Fruit fly (Drosophila melanogaster) whole organism, embryonic: ENCODE results near the gene CG4267.

Experiments
- Atf-2 ChIP-seq: fragments of 200-800 bp; sonication (Bioruptor generic); optimal IDR thresholded peaks from 2 replicates; lab custom pipeline; 2016; ENCODE audit warnings: missing biosample characterization, missing genetic modification characterization
- Atf6 ChIP-seq: fragments of 200-800 bp; sonication (Bioruptor generic); IDR thresholded peaks from 2 replicates; pipeline ENCODE4 v1.3.6; 2022; ENCODE audit warnings: missing biosample characterization, missing genetic modification characterization
- Bdp1 ChIP-seq: fragments of 200-800 bp; sonication (Bioruptor generic); optimal IDR thresholded peaks from 3 replicates; lab custom pipeline; 2016; ENCODE audit warnings: missing biosample characterization, missing genetic modification characterization
- CG1024 ChIP-seq: fragments of 200-800 bp; sonication (Bioruptor generic); IDR thresholded peaks from 2 replicates; pipeline ENCODE4 v1.3.6; 2022; ENCODE audit warnings: missing biosample characterization, missing genetic modification characterization
- CG10462 ChIP-seq: fragments of 200-800 bp; sonication (Bioruptor generic); optimal IDR thresholded peaks from 2 replicates; lab custom pipeline; 2016; ENCODE audit warnings: missing biosample characterization, missing genetic modification characterization
- CG10543 ChIP-seq: fragments of 200-800 bp; sonication (Bioruptor generic); optimal IDR thresholded peaks from 3 replicates; lab custom pipeline; 2017; ENCODE audit warnings: missing biosample characterization, mild to moderate bottlenecking, missing genetic modification characterization, moderate library complexity
- CG10565 ChIP-seq: fragments of 200-800 bp; sonication (Bioruptor generic); optimal IDR thresholded peaks from 3 replicates; lab custom pipeline; 2016; ENCODE audit warnings: missing biosample characterization, mild to moderate bottlenecking, missing genetic modification characterization
- CG12942 ChIP-seq: fragments of 200-800 bp; sonication (Bioruptor generic); optimal IDR thresholded peaks from 3 replicates; lab custom pipeline; 2016; ENCODE audit warnings: missing biosample characterization, missing genetic modification characterization
- CG13123 ChIP-seq: fragments of 200-800 bp; sonication (Bioruptor generic); optimal IDR thresholded peaks from 2 replicates; lab custom pipeline; 2016; ENCODE audit warnings: missing biosample characterization, missing genetic modification characterization
- CG14710 ChIP-seq: fragments of 200-800 bp; sonication (Bioruptor generic); optimal IDR thresholded peaks from 3 replicates; lab custom pipeline; 2019; ENCODE audit warnings: missing biosample characterization, mild to moderate bottlenecking, missing genetic modification characterization, moderate library complexity
- CG15269 ChIP-seq: fragments of 200-800 bp; sonication (Bioruptor generic); optimal IDR thresholded peaks from 2 replicates; lab custom pipeline; 2018; ENCODE audit warnings: missing biosample characterization, mild to moderate bottlenecking, missing genetic modification characterization, moderate library complexity
- CG15479 ChIP-seq: fragments of 200-800 bp; sonication (Bioruptor generic); optimal IDR thresholded peaks from 3 replicates; lab custom pipeline; 2019; ENCODE audit warnings: missing biosample characterization, mild to moderate bottlenecking, missing genetic modification characterization, moderate library complexity
- CG15514 ChIP-seq: fragments of 200-800 bp; sonication (Bioruptor generic); optimal IDR thresholded peaks from 3 replicates; lab custom pipeline; 2017; ENCODE audit warnings: missing biosample characterization, missing genetic modification characterization, mild to moderate bottlenecking, moderate library complexity, missing genetic modification reagents
- CG2120 ChIP-seq: fragments of 200-800 bp; sonication (Bioruptor generic); optimal IDR thresholded peaks from 3 replicates; lab custom pipeline; 2016; ENCODE audit warnings: missing biosample characterization, missing genetic modification characterization
- CG2678 ChIP-seq: fragments of 200-800 bp; sonication (Bioruptor generic); optimal IDR thresholded peaks from 3 replicates; lab custom pipeline; 2019; ENCODE audit warnings: missing biosample characterization, mild to moderate bottlenecking, missing genetic modification characterization, moderate library complexity
- CG31388 ChIP-seq: fragments of 200-800 bp; sonication (Bioruptor generic); optimal IDR thresholded peaks from 2 replicates; lab custom pipeline; 2016; ENCODE audit warnings: missing biosample characterization, missing genetic modification characterization
- CG34376 ChIP-seq: fragments of 200-800 bp; sonication (Bioruptor generic); optimal IDR thresholded peaks from 2 replicates; lab custom pipeline; 2018; ENCODE audit warnings: missing biosample characterization, mild to moderate bottlenecking, missing genetic modification characterization
- CG42726 ChIP-seq: fragments of 200-800 bp; sonication (Bioruptor generic); IDR thresholded peaks from 2 replicates; pipeline ENCODE4 v1.3.6; 2022; ENCODE audit warnings: missing biosample characterization, missing genetic modification characterization; ENCODE audit not compliant: partially characterized antibody
- CHES-1-like ChIP-seq: fragments of 200-800 bp; sonication (Bioruptor generic); optimal IDR thresholded peaks from 2 replicates; lab custom pipeline; 2016; ENCODE audit warnings: missing biosample characterization, missing genetic modification characterization
- Camta ChIP-seq: fragments of 200-800 bp; sonication (Bioruptor generic); optimal IDR thresholded peaks from 2 replicates; lab custom pipeline; 2016; ENCODE audit warnings: missing biosample characterization, missing genetic modification characterization
- Dll ChIP-seq: fragments of 200-800 bp; sonication (Bioruptor generic); IDR thresholded peaks from 4 replicates; pipeline ENCODE4 v1.3.6; 2022; ENCODE audit warnings: missing biosample characterization, missing genetic modification characterization; ENCODE audit not compliant: partially characterized antibody
- Doc2 ChIP-seq: fragments of 200-800 bp; sonication (Bioruptor generic); IDR thresholded peaks from 2 replicates; pipeline ENCODE4 v1.3.6; 2022; ENCODE audit warnings: missing biosample characterization, missing genetic modification characterization
- Doc3 ChIP-seq: fragments of 200-800 bp; sonication (Bioruptor generic); IDR thresholded peaks from 3 replicates; pipeline ENCODE4 v1.3.6; 2022; ENCODE audit warnings: missing biosample characterization, missing genetic modification characterization; ENCODE audit not compliant: partially characterized antibody
- Fer1 ChIP-seq: fragments of 200-800 bp; sonication (Bioruptor generic); optimal IDR thresholded peaks from 2 replicates; lab custom pipeline; 2017; ENCODE audit warnings: missing biosample characterization, mild to moderate bottlenecking, missing genetic modification characterization
- Mad ChIP-seq: fragments of 200-800 bp; sonication (Bioruptor generic); optimal IDR thresholded peaks from 2 replicates; lab custom pipeline; 2016; ENCODE audit warnings: missing biosample characterization, missing genetic modification characterization
- Mrtf ChIP-seq: fragments of 200-800 bp; sonication (Bioruptor generic); IDR thresholded peaks from 3 replicates; pipeline ENCODE4 v1.3.6; 2022; ENCODE audit warnings: missing biosample characterization, missing genetic modification characterization
- Oaz ChIP-seq: fragments of 200-800 bp; sonication (Bioruptor generic); IDR thresholded peaks from 2 replicates; pipeline ENCODE4 v1.3.6; 2022; ENCODE audit warnings: missing biosample characterization, missing genetic modification characterization
- Rx ChIP-seq: fragments of 200-800 bp; sonication (Bioruptor generic); IDR thresholded peaks from 2 replicates; pipeline ENCODE4 v1.3.6; 2022; ENCODE audit warnings: missing biosample characterization, missing genetic modification characterization
- Sry-β ChIP-seq: fragments of 200-800 bp; sonication (Bioruptor generic); optimal IDR thresholded peaks from 2 replicates; lab custom pipeline; 2018; ENCODE audit warnings: missing biosample characterization, mild to moderate bottlenecking, missing genetic modification characterization, moderate library complexity
- TFAM ChIP-seq: fragments of 200-800 bp; sonication (Bioruptor generic); optimal IDR thresholded peaks from 2 replicates; lab custom pipeline; 2017; ENCODE audit warnings: missing biosample characterization, missing genetic modification characterization, inconsistent platforms
- abd-A ChIP-seq: fragments of 200-800 bp; sonication (Bioruptor generic); optimal IDR thresholded peaks from 3 replicates; lab custom pipeline; 2019; ENCODE audit warnings: missing biosample characterization, mild to moderate bottlenecking, missing genetic modification characterization, moderate library complexity
- ap ChIP-seq: fragments of 200-800 bp; sonication (Bioruptor generic); IDR thresholded peaks from 2 replicates; pipeline ENCODE4 v1.3.6; 2022; ENCODE audit warnings: missing biosample characterization, missing genetic modification characterization
- ase ChIP-seq: fragments of 200-800 bp; sonication (Bioruptor generic); IDR thresholded peaks from 3 replicates; pipeline ENCODE4 v1.3.6; 2022; ENCODE audit warnings: missing biosample characterization, missing genetic modification characterization
- da ChIP-seq: fragments of 200-800 bp; sonication (Bioruptor generic); optimal IDR thresholded peaks from 2 replicates; lab custom pipeline; 2016; ENCODE audit warnings: missing biosample characterization, missing genetic modification characterization
- emc ChIP-seq: fragments of 200-800 bp; sonication (Bioruptor generic); optimal IDR thresholded peaks from 2 replicates; lab custom pipeline; 2016; ENCODE audit warnings: missing biosample characterization, missing genetic modification characterization
- eve ChIP-seq, 2 experiments: fragments of >200 bp; optimal IDR thresholded peaks; 2 replicates each; lab custom pipeline; 2017; ENCODE audit warnings: missing biosample characterization in 2 of 2, missing genetic modification characterization in 2 of 2
- fd3F ChIP-seq: fragments of 200-800 bp; sonication (Bioruptor generic); optimal IDR thresholded peaks from 2 replicates; lab custom pipeline; 2018; ENCODE audit warnings: missing biosample characterization, mild to moderate bottlenecking, missing genetic modification characterization, moderate library complexity
- gcm ChIP-seq: fragments of 200-800 bp; sonication (Bioruptor generic); optimal IDR thresholded peaks from 2 replicates; lab custom pipeline; 2019; ENCODE audit warnings: missing biosample characterization, mild to moderate bottlenecking, missing genetic modification characterization, moderate library complexity
- gfzf ChIP-seq: fragments of 200-800 bp; sonication (Bioruptor generic); optimal IDR thresholded peaks from 2 replicates; lab custom pipeline; 2016; ENCODE audit warnings: missing biosample characterization, mild to moderate bottlenecking, missing genetic modification characterization, moderate library complexity
- ind ChIP-seq: fragments of 200-800 bp; sonication (Bioruptor generic); optimal IDR thresholded peaks from 3 replicates; lab custom pipeline; 2016; ENCODE audit warnings: missing biosample characterization, missing genetic modification characterization
- lola ChIP-seq, 3 experiments: fragments of >200 bp in 2 of 3; fragments of 200-800 bp in 1 of 3; sonication (Bioruptor generic) in 1 of 3; optimal IDR thresholded peaks; 2 replicates each; lab custom pipeline; 2017 to 2019; ENCODE audit warnings: missing biosample characterization in 3 of 3, missing genetic modification characterization in 3 of 3, mild to moderate bottlenecking in 1 of 3, moderate library complexity in 1 of 3
- pita ChIP-seq: fragments of 200-800 bp; sonication (Bioruptor generic); optimal IDR thresholded peaks from 2 replicates; lab custom pipeline; 2017; ENCODE audit warnings: missing biosample characterization, mild to moderate bottlenecking, missing genetic modification characterization
- slou ChIP-seq: fragments of 200-800 bp; sonication (Bioruptor generic); optimal IDR thresholded peaks from 3 replicates; lab custom pipeline; 2016; ENCODE audit warnings: missing biosample characterization, missing genetic modification characterization
- sob ChIP-seq: fragments of 200-800 bp; sonication (Bioruptor generic); IDR thresholded peaks from 2 replicates; pipeline ENCODE4 v1.3.6; 2022; ENCODE audit warnings: missing biosample characterization, missing genetic modification characterization
- stc ChIP-seq: fragments of 200-800 bp; sonication (Bioruptor generic); IDR thresholded peaks from 2 replicates; pipeline ENCODE4 v1.3.6; 2022; ENCODE audit warnings: missing biosample characterization, missing genetic modification characterization
- twi ChIP-seq: fragments of 200-800 bp; optimal IDR thresholded peaks from 2 replicates; lab custom pipeline; 2019; ENCODE audit warnings: missing biosample characterization, mild to moderate bottlenecking, missing genetic modification characterization, moderate library complexity
- unpg ChIP-seq: fragments of 200-800 bp; sonication (Bioruptor generic); optimal IDR thresholded peaks from 3 replicates; lab custom pipeline; 2018; ENCODE audit warnings: missing biosample characterization, mild to moderate bottlenecking, missing genetic modification characterization, moderate library complexity
- wek ChIP-seq: fragments of 200-800 bp; sonication (Bioruptor generic); optimal IDR thresholded peaks from 3 replicates; lab custom pipeline; 2018; ENCODE audit warnings: missing biosample characterization, mild to moderate bottlenecking, missing genetic modification characterization, moderate library complexity

CG4267 gene

DNA sequence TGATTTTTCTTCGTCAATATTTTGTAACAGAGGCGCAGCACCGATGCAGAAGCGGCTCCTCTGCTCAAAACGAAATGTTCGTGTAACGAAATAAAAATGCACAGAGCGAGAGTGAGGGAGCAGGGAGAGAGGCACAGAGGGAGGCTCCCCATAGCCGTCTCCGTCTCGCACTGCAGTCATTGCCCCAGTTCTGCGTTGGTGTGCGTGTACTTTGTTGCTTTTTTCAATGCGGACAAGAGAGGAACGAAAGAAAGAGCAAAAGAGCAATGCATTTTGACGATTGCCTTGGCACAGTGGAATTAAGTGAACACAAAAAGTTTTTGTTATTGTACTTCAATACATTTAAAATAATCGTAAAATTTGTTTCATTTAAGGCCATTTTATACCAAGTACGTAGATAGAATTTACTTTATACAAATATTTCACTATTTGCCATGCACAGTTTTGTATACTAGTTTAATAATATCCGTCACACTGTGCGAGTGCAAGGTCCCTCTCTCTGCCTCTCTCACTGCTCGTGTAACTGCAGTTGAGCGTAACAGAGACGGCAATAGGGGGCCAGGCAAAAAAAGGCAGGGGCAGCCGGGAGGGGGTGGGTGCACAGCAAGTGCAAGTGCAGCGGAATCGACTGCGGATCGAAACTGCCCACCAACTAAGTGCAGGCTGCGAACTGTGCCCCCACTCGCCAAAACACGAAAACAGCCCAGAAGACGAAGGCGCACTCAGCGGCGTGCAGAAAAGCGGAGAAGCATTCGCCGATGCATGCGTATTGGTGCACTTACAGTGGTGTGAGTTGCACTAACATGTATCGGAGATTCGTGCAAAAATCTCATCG is 39.9 kb upstream of the CG4267 start (continued):
- TF ChIP-seq unpg (GFP tag; lab: Kevin White, UChicago): peak; percentile 99
- peak in 1 of 3 experiments; percentile 100 for TF ChIP-seq lola (GFP tag; optimal IDR thresholded peaks at IDR 0.05; lab: Kevin White, UChicago)
- TF ChIP-seq ase (GFP tag; lab: Robert Waterston, UW): peak; percentile 99
- peak; percentile 100 for TF ChIP-seq stc (GFP tag; lab: Robert Waterston, UW)
- peak; percentile 98 for TF ChIP-seq CG2678 (tag; lab: Kevin White, UChicago)
- peak; percentile 92 for TF ChIP-seq Bdp1 (GFP tag; lab: Kevin White, UChicago)
- TF ChIP-seq CG12942 (GFP tag; lab: Kevin White, UChicago): peak; percentile 98
- TF ChIP-seq CG10565 (GFP tag; lab: Kevin White, UChicago): peak; percentile 96
- TF ChIP-seq CG15269 (tag; lab: Kevin White, UChicago): peak; percentile 96
- no peak for TF ChIP-seq pita (GFP tag; lab: Kevin White, UChicago)
- peak; percentile 86 for TF ChIP-seq Doc2 (GFP tag; lab: Robert Waterston, UW)
- no peak for TF ChIP-seq CG34376 (GFP tag; lab: Kevin White, UChicago)
- TF ChIP-seq Camta (GFP tag; lab: Kevin White, UChicago): peak; percentile 99
- peak; percentile 94 for TF ChIP-seq Oaz (GFP tag; lab: Robert Waterston, UW)
- peak; percentile 99 for TF ChIP-seq ap
- TF ChIP-seq twi: peak; percentile 97
- TF ChIP-seq Rx (GFP tag; lab: Robert Waterston, UW): peak; percentile 98
- peak; percentile 99 for TF ChIP-seq CG14710
- TF ChIP-seq Mad: peak; percentile 98
- peak; percentile 98 for TF ChIP-seq Atf-2
- TF ChIP-seq Atf6: peak; percentile 92
- no peak for TF ChIP-seq CG42726 (GFP tag; lab: Robert Waterston, UW)
- peak; percentile 66 for TF ChIP-seq Doc3 (GFP tag; lab: Robert Waterston, UW)
- peak; percentile 97 for TF ChIP-seq Mrtf (GFP tag; lab: Robert Waterston, UW)
- peak; percentile 31 for TF ChIP-seq gfzf (GFP tag; lab: Kevin White, UChicago)
- TF ChIP-seq Fer1 (GFP tag; lab: Kevin White, UChicago): peak; percentile 92
- TF ChIP-seq Sry-β (GFP tag; lab: Kevin White, UChicago): peak; percentile 79
- TF ChIP-seq fd3F (GFP tag; lab: Kevin White, UChicago): peak; percentile 76
- peak; percentile 98 for TF ChIP-seq CG31388
- peak; percentile 95 for TF ChIP-seq sob (GFP tag; lab: Robert Waterston, UW)
- TF ChIP-seq CG13123: peak; percentile 98
- TF ChIP-seq da (GFP tag; lab: Kevin White, UChicago): peak; percentile 95
- TF ChIP-seq CG10543: peak; percentile 39
- TF ChIP-seq CG2120 (GFP tag; lab: Kevin White, UChicago): peak; percentile 37
- TF ChIP-seq TFAM (GFP tag; lab: Kevin White, UChicago): peak; percentile 97
- TF ChIP-seq CG15514: peak; percentile 67
- peak; percentile 81 for TF ChIP-seq CG15479 (GFP tag; lab: Kevin White, UChicago)
- peak; percentile 78 for TF ChIP-seq slou (GFP tag; lab: Kevin White, UChicago)
- TF ChIP-seq Dll (GFP tag; lab: Robert Waterston, UW): peak; percentile 68; the same call in 3 of the 4 replicates
- peak; percentile 98 for TF ChIP-seq CG1024 (GFP tag; lab: Robert Waterston, UW)
- TF ChIP-seq emc: peak; percentile 66
- TF ChIP-seq ind: peak; percentile 97
- peak; percentile 94 for TF ChIP-seq wek (GFP tag; lab: Kevin White, UChicago)
- peak; percentile 99 for TF ChIP-seq CG10462 (GFP tag; lab: Kevin White, UChicago)
- TF ChIP-seq eve (GFP tag; optimal IDR thresholded peaks at IDR 0.05; lab: Kevin White, UChicago): peak; percentile 98 to 100
- peak; percentile 51 for TF ChIP-seq abd-A (tag; lab: Kevin White, UChicago)
- TF ChIP-seq CHES-1-like (GFP tag; lab: Kevin White, UChicago): peak; percentile 95
- TF ChIP-seq gcm (GFP tag; lab: Kevin White, UChicago): peak; percentile 100
